Worm (Caenorhabditis elegans): Measurements from ENCODE around the gene tmed-10.

Gene tmed-10

DNA sequence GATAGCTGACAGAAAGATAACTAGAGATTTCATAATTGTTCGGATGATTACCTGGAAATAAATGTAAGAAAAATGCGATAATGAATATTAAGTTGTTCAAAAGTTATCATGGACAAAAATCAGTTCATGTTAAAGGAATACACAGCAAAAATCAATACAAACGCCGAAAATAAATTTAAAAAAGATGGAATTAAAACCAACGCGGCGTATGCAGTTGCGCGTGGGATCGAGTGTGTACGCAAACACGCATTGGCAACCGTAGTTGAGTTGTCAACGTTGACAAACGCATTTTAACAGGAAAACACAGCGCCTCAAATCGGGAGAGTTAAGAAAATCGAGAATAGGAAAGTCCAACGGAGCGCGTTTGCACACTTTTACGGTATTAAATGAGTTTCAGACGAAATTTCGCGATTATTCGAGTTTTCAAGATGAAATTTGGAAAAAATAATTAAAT, at the start of gene tmed-10:
tmed-10 (minus strand) TSS at position 51 of the 454 bp plus-strand sequence.
- no peak for TF ChIP-seq dao-5 (tag; optimal IDR thresholded peaks at IDR 0.05)
- no peak for TF ChIP-seq him-1 (tag; optimal IDR thresholded peaks at IDR 0.05)
- TF ChIP-seq W03F9.2 (tag; optimal IDR thresholded peaks at IDR 0.05) = peak; percentile 77

DNA sequence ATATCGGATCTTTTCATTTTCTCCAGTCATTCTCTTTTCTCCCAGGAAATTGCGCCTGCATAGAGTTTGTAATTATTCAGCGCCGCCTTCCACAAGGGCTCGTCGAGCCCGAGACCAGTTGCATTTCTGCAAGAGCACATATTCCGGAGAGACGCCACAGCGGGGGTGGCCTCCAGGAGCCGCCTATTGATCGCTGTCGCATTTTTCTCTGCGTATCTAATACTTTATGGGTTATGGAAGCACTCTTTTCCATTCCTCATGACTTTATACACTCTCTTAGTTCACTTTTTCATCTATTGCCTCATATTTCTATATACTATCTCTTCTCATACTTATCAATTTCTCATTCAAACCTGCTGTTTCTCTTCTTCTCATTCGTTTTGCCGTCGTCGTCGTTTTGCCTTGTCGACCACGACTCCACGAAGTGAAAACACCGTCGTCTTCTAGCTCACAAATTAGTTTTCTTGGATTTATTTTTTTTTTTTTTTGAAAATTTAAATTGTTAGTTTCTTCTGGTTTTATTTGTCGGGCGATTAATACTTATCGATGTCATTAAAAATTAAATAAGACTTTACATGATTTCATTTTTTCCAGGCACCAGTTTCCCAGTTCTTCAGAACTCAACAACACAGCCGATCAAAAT, 48.5 kb upstream of the tmed-10 start, which contains the start of gene cnb-1:
cnb-1 (plus strand) TSS at position 593 of the 643 bp plus-strand sequence.
- TF ChIP-seq him-1 (tag; optimal IDR thresholded peaks at IDR 0.05) (peak; percentile 79), dao-5 (tag; optimal IDR thresholded peaks at IDR 0.05) (no peak), W03F9.2 (tag; optimal IDR thresholded peaks at IDR 0.05) (no peak)

ce11 chrV:11373918-11374317, 47.2 kb upstream of the tmed-10 start:
- TF ChIP-seq dao-5 (tag; optimal IDR thresholded peaks at IDR 0.05) (no peak), him-1 (tag; optimal IDR thresholded peaks at IDR 0.05) (no peak), W03F9.2 (tag; optimal IDR thresholded peaks at IDR 0.05) (no peak)

DNA sequence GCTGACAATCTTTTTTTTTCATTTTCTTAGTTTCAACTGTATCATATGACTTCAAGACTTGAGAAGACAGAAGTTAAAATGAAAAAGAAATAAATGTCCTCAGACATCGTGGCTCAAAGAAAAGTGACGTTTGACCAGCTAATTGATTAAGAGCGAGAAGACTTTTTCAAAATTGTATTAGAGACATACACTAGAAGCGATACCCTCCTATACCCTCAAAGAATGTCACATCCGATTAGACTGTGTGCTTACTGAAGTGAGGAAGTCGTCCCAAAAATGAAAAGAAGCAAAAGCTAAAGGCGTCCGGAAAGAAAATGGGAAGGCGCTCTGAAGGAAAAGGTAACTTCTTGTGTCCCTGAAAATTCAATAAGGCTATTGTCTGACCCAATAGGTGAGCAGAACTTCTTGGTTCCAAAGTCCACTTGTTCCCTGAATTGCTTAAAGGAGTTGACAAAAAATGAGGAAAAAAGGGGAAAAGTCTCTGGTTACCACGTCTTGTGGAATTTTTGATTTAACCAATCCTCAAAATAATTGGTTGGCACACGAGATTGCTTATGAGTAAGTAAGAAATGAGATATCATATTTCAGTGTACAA, 45.6 kb upstream of the tmed-10 start:
- TF ChIP-seq him-1 (tag; optimal IDR thresholded peaks at IDR 0.05) = no peak
- TF ChIP-seq W03F9.2 (tag; optimal IDR thresholded peaks at IDR 0.05) = no peak
- no peak for TF ChIP-seq dao-5 (tag; optimal IDR thresholded peaks at IDR 0.05)

DNA sequence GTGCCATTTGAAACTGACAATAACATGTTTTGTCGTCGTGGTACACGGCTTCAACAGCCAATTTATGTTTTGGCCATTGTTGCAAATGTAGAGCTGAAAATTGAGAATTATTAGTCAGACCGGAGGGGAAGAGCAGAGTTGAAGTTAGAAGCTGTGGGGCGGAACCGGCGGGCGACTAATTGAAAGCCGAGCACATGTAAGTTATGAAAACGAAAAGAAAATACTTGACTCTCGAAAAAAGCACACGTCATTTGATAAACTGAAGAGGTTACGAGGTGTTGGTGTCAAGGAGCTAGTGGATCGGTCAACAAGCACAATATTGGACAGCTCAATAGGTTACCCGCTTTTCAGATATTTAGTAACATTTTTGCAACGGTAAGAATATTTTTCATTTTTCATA, 39.4 kb upstream of the tmed-10 start, which contains the start of gene dop-5:
dop-5 (minus strand) TSS at position 101 of the 400 bp plus-strand sequence.
- no peak for TF ChIP-seq dao-5 (tag; optimal IDR thresholded peaks at IDR 0.05)
- no peak for TF ChIP-seq him-1 (tag; optimal IDR thresholded peaks at IDR 0.05)
- no peak for TF ChIP-seq W03F9.2 (tag; optimal IDR thresholded peaks at IDR 0.05)

- TF ChIP-seq W03F9.2 (tag; optimal IDR thresholded peaks at IDR 0.05) (no peak), dao-5 (tag; optimal IDR thresholded peaks at IDR 0.05) (no peak), him-1 (tag; optimal IDR thresholded peaks at IDR 0.05) (no peak)
Observed at ce11 chrV:11363575-11363974, 36.8 kb upstream of the tmed-10 start.

DNA sequence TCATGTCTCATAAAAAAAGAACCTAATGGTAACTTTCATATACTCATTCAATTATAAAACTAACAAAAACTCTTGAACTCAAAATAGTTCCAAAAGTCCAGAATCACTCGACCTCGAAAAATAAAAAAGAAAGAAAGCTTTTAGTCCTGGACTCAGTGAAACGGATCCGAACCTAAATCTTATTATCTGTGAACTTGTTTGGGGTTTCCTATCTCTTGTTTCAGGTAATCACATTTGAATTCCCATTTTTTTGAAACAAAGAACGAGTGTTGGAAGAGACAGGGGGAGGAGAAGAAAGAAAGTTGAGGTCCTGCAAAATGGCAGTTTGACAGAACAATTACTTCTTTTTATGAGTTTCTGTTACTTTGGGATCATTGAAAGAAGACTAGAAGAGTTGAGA, 27.5 kb upstream of the tmed-10 start:
- TF ChIP-seq him-1 (tag; optimal IDR thresholded peaks at IDR 0.05) (no peak), W03F9.2 (tag; optimal IDR thresholded peaks at IDR 0.05) (no peak), dao-5 (tag; optimal IDR thresholded peaks at IDR 0.05) (no peak)

DNA sequence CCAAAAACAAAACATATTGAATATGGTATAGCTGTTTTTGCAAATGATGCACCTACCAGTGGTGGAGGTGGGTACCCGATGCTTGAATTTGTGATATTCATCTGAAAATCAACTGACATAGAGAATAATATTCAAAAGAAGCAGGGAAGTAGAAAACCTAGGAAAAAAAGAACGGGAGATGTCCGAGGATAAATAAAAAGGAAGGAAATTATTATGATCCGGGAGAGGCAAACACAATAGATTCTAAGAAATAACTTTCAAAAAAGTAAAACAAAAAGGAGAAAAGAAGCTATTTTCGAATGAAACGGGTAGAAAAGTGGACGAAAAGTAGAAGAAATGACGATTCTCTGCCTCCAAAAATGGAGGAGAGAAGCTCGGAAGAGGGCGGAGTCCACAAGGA, 26.1 kb upstream of the tmed-10 start, which contains the start of gene npr-25:
npr-25 (minus strand) TSS at position 101 of the 400 bp plus-strand sequence.
- no peak for TF ChIP-seq dao-5 (tag; optimal IDR thresholded peaks at IDR 0.05)
- TF ChIP-seq W03F9.2 (tag; optimal IDR thresholded peaks at IDR 0.05) = no peak
- TF ChIP-seq him-1 (tag; optimal IDR thresholded peaks at IDR 0.05) = no peak

DNA sequence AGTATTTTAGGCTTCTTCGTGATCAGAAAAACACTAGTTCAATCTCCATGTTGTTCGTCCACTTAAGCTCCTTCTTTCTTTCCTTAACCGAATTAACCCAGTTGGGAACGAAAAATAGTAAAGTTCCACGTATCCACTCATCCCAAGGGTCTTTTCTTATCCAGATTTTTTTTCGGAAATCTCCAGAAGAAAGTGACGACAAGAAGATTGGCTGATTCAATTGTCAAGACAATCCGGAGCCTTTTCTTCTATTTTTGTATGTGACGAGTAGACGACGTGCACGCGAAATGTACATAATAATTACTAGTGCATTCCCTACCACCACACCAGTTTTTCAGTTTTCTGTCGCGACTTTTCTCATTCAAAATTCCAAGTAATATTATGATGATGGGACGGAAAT, 24.5 kb upstream of the tmed-10 start:
- TF ChIP-seq him-1 (tag; optimal IDR thresholded peaks at IDR 0.05) (no peak), W03F9.2 (tag; optimal IDR thresholded peaks at IDR 0.05) (no peak), dao-5 (tag; optimal IDR thresholded peaks at IDR 0.05) (no peak)

ce11 chrV:11346912-11347311, 20.1 kb upstream of the tmed-10 start, which contains the start of gene grl-7:
grl-7 (minus strand) TSS chrV:11347012.
- TF ChIP-seq W03F9.2 (tag; optimal IDR thresholded peaks at IDR 0.05) = no peak
- TF ChIP-seq dao-5 (tag; optimal IDR thresholded peaks at IDR 0.05) = no peak
- no peak for TF ChIP-seq him-1 (tag; optimal IDR thresholded peaks at IDR 0.05)

DNA sequence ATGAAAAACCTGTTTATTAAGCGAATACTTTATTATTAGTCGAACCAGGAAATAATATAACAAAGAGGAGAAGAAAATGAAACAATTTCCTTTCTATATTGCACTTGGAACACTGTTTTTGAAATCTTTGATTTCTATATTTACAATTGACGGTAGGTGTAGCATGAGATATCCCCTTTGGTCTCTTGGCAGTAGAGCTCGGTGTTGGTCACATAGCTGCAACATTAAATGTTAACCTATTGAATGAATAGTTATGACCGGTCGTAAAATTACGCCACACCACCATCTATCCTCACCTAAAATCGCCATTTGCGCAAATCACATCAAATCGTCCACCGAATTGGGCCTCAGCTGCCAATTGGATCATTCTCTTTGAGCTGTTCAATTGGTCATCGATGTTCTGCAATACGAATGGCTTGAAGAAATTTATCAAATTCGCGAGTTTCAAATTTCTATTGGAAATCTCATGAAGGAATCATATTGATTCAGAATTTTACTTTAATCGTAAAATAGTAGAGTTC, 18.1 kb upstream of the tmed-10 start:
- no peak for TF ChIP-seq him-1 (tag; optimal IDR thresholded peaks at IDR 0.05)
- no peak for TF ChIP-seq dao-5 (tag; optimal IDR thresholded peaks at IDR 0.05)
- TF ChIP-seq W03F9.2 (tag; optimal IDR thresholded peaks at IDR 0.05) = no peak

DNA sequence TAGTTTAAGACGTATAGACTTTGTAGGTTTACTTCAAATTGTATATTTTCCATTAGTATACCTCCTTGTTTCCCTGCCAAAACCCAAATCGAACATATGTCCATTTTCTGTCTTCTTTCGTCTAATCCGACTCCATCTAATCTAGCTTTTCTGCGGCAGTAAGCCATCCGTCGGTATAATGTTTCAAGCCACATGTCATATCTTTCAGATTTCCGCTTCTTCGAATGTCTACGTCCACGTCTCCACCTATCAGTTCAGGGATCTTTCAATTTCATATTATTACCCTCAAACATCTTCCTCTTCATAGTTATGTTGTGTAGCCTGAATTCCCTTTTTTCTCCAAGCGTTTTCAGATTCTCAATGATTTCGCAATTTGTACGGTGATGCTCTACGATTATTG, 17.3 kb upstream of the tmed-10 start:
- no peak for TF ChIP-seq him-1 (tag; optimal IDR thresholded peaks at IDR 0.05)
- TF ChIP-seq W03F9.2 (tag; optimal IDR thresholded peaks at IDR 0.05) = no peak
- no peak for TF ChIP-seq dao-5 (tag; optimal IDR thresholded peaks at IDR 0.05)

DNA sequence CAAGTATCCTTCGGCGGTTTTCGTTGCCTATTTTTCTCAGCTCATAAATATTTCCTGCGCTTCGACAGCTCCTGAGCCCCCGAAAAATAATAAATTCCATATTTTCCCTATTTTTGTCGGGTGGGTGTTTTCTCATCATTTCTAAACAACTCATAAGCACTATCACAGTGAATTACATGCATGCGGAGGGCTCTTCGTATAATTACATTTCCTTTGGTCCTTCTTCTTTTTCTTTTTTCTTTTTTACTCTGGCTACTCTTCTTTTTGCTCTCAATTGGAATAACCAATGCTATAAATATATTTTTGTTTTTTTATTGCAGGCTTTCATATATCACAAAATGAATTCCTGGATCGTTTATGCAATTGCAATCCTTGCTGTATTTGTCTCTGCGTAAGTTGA, 15.1 kb upstream of the tmed-10 start, which contains the start of gene T02E9.5:
T02E9.5 (plus strand) TSS at position 321 of the 400 bp plus-strand sequence.
- TF ChIP-seq him-1 (tag; optimal IDR thresholded peaks at IDR 0.05) (no peak), dao-5 (tag; optimal IDR thresholded peaks at IDR 0.05) (no peak), W03F9.2 (tag; optimal IDR thresholded peaks at IDR 0.05) (no peak)

DNA sequence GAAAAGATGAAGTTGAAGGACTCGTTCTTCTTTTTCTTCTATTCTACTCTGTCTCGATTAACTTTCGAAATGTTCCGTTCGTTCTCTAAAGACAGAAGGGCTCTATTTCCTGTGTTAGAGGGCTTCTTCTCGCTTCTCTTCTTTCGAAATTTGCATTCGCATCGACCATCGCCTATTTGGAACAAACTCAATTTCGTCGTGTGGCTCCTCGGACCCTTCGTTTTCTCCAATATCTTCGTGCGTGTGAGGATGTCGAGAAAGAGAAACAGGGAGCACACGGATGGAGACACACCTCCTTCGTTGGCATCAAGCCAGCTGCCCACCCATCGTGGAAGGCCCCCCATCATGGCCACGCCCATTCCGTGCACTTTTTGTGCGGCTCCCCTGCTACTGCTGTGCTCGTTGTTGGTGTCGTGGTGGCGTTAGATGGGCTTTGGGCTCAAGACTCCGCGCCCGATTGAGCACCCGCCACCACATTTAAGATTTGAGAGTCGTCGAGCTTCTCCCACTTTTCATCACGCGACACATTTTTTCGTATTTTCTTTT, 14.4 kb upstream of the tmed-10 start:
- TF ChIP-seq dao-5 (tag; optimal IDR thresholded peaks at IDR 0.05) (no peak), him-1 (tag; optimal IDR thresholded peaks at IDR 0.05) (no peak), W03F9.2 (tag; optimal IDR thresholded peaks at IDR 0.05) (no peak)
